Worm (Caenorhabditis elegans): Measurements from ENCODE around the gene C08B11.9.

The C08B11.9 gene

ce11 chrII:8016167-8016566, 21.8 kb downstream of the C08B11.9 start:
- TF ChIP-seq nhr-43 (tag; optimal IDR thresholded peaks at IDR 0.05; ENCODE audit: poor library complexity, severe bottlenecking) (peak; percentile 47), nfya-1 (tag; optimal IDR thresholded peaks at IDR 0.05; ENCODE audit: insufficient read depth) (peak; percentile 57), elt-3 (tag; optimal IDR thresholded peaks at IDR 0.05) (peak in 1 of 3 experiments; percentile 5), lsy-12 (tag; optimal IDR thresholded peaks at IDR 0.05) (no peak), eor-1 (tag; optimal IDR thresholded peaks at IDR 0.05) (no peak), pha-4 (tag; optimal IDR thresholded peaks at IDR 0.05) (peak; percentile 23), nhr-12 (tag; optimal IDR thresholded peaks at IDR 0.05) (no peak), mml-1 (tag; optimal IDR thresholded peaks at IDR 0.05) (no peak), ceh-28 (tag; optimal IDR thresholded peaks at IDR 0.05) (peak; percentile 4), ama-1 (optimal IDR thresholded peaks at IDR 0.05) (peak; percentile 81), ceh-16 (tag; optimal IDR thresholded peaks at IDR 0.05) (no peak), egl-5 (tag; optimal IDR thresholded peaks at IDR 0.05) (no peak), pqm-1 (tag; optimal IDR thresholded peaks at IDR 0.05) (peak; percentile 70), elt-2 (tag; optimal IDR thresholded peaks at IDR 0.05) (peak; percentile 68), nhr-23 (tag; optimal IDR thresholded peaks at IDR 0.05) (peak; percentile 1), mdl-1 (tag; optimal IDR thresholded peaks at IDR 0.05) (no peak), jun-1 (tag; optimal IDR thresholded peaks at IDR 0.05) (peak; percentile 26)

- TF ChIP-seq sea-2 (GFP tag; optimal IDR thresholded peaks at IDR 0.05) (no peak), hmg-11 (tag; optimal IDR thresholded peaks at IDR 0.05) (no peak), skn-1 (tag; optimal IDR thresholded peaks at IDR 0.05) (no peak), fkh-2 (tag; optimal IDR thresholded peaks at IDR 0.05) (no peak), lin-39 (tag; optimal IDR thresholded peaks at IDR 0.05) (no peak), lsy-12 (tag; optimal IDR thresholded peaks at IDR 0.05) (peak; percentile 30), snpc-4 (tag; optimal IDR thresholded peaks at IDR 0.05) (no peak), pqm-1 (tag; optimal IDR thresholded peaks at IDR 0.05) (no peak), nhr-237 (tag; optimal IDR thresholded peaks at IDR 0.05) (no peak), ztf-11 (tag; optimal IDR thresholded peaks at IDR 0.05) (no peak), nhr-12 (tag; optimal IDR thresholded peaks at IDR 0.05) (no peak), nhr-28 (tag; optimal IDR thresholded peaks at IDR 0.05) (no peak), daf-12 (tag; optimal IDR thresholded peaks at IDR 0.05) (no peak), R02D3.7 (tag; optimal IDR thresholded peaks at IDR 0.05) (no peak), elt-2 (tag; optimal IDR thresholded peaks at IDR 0.05) (no peak), egl-27 (tag; optimal IDR thresholded peaks at IDR 0.05) (no peak), tbx-2 (tag; optimal IDR thresholded peaks at IDR 0.05) (no peak), unc-39 (tag; optimal IDR thresholded peaks at IDR 0.05) (no peak), ceh-28 (tag; optimal IDR thresholded peaks at IDR 0.05) (no peak), jun-1 (tag; optimal IDR thresholded peaks at IDR 0.05) (no peak), ama-1 (optimal IDR thresholded peaks at IDR 0.05) (peak; percentile 72), nfya-1 (tag; optimal IDR thresholded peaks at IDR 0.05; ENCODE audit: insufficient read depth) (no peak), mml-1 (tag; optimal IDR thresholded peaks at IDR 0.05) (no peak), lin-15B (tag; optimal IDR thresholded peaks at IDR 0.05) (no peak), ZK546.5 (tag; optimal IDR thresholded peaks at IDR 0.05) (no peak), nhr-43 (tag; optimal IDR thresholded peaks at IDR 0.05; ENCODE audit: poor library complexity, severe bottlenecking) (peak; percentile 59), pha-4 (tag; optimal IDR thresholded peaks at IDR 0.05) (peak; percentile 94), unc-62 (GFP tag; optimal IDR thresholded peaks at IDR 0.05) (no peak), nhr-25 (tag; optimal IDR thresholded peaks at IDR 0.05) (peak; percentile 15), ztf-4 (tag; optimal IDR thresholded peaks at IDR 0.05) (no peak), elt-1 (tag; optimal IDR thresholded peaks at IDR 0.05) (peak; percentile 37), ceh-82 (tag; optimal IDR thresholded peaks at IDR 0.05) (no peak)
Observed at ce11 chrII:8015483-8015938, 22.5 kb downstream of the C08B11.9 start.

DNA sequence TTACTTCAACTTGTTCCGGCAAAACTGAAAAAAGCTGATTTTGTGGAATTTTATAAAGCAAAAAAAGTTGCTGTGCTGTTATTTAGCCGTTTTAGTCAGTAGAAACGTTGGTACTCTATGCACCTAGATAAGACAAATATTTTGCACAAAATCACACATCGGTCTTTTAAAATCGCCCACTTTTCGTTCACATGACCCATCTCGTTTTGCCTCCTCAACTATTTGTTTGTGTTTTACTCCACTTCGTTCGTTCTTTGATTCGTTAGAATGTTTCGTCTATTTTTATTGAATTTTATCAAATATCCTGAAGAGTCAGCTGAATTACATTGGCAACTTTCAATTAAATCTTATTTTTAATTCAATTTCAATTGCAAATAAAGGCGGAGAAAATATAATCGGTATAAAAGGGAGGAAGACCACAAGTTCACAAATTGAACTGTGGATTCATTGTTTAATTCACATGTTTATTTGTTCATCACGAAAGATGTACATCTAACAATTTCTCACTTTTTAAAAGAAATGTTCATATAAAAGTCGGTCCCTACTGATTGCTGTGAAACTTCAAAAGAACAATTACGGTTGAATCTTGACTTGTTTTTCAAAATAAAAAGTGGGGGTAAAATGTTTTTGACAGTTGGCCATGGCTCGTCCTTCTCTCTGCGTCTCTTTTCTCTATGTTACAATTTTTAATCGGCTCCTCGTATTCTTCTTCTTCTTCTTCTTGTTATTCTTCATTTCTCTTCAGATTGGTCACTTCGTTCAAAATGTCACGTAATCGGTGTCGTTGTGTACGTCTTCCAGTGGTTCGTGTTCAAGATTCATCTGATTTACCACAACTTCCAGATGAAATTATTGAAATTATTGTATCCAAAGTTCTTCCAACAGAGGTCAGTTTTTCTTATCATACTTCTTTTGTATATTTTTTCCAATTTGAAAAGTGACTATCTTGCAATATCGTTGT, 25.6 kb downstream of the C08B11.9 start, which contains the start of gene DH11.2:
Gene DH11.2, plus strand, starts transcription at position 746 of the 961 bp plus-strand sequence.
- peak; percentile 76 for TF ChIP-seq pha-4 (tag; optimal IDR thresholded peaks at IDR 0.05)
- peak; percentile 29 for TF ChIP-seq elt-2 (tag; optimal IDR thresholded peaks at IDR 0.05)
- no peak for TF ChIP-seq unc-62 (GFP tag; optimal IDR thresholded peaks at IDR 0.05)
- peak; percentile 65 for TF ChIP-seq pqm-1 (tag; optimal IDR thresholded peaks at IDR 0.05)
- TF ChIP-seq ama-1 (optimal IDR thresholded peaks at IDR 0.05): peak; percentile 56
